Worm (Caenorhabditis elegans) whole organism, early embryonic: Measurements from ENCODE around the gene M151.1.

Source experiments
- ceh-13 ChIP-seq: fragments of 200-800 bp; sonication (Bioruptor generic); optimal IDR thresholded peaks from 2 replicates; lab custom pipeline; 2018; ENCODE audit warnings: mild to moderate bottlenecking, missing genetic modification characterization, missing compliant biosample characterization
- flt-1 ChIP-seq: fragments of 200-800 bp; sonication (Bioruptor generic); IDR thresholded peaks from 2 replicates; pipeline ENCODE4 v1.3.6; 2022; ENCODE audit warnings: missing genetic modification characterization, missing compliant biosample characterization

DNA sequence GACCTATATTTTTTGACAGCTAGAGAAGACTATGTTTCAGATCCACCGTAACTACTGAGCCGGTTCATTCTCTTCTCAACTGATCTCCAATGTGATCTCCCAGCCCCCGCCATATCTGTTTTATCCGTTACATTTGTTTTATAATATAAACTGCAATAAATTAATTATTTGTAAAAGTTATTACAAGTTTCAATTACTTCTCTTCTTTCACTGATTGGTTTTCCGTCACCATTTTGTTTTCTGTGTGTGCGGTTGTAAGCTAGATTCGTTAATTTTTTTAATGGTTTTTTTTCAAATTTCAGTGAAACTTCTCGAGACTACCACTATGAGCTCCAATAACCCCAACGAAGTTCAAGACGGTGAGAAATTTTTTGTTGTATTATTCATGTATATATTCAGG, 10.5 kb upstream of the M151.1 start, which contains the start of gene M151.2:
- TF ChIP-seq flt-1 (GFP tag; lab: Robert Waterston, UW) (no peak), ceh-13 (no peak)
